Worm (Caenorhabditis elegans) whole organism, late embryonic: ENCODE measurements around the gene cpg-23.

Experiments used
- dve-1 ChIP-seq: sonication (generic microtip); optimal IDR thresholded peaks from 2 replicates; lab custom pipeline; 2017; ENCODE audit warnings: antibody characterized with exemption, mild to moderate bottlenecking, missing genetic modification characterization, missing compliant biosample characterization
- unc-55 ChIP-seq: sonication (generic microtip); optimal IDR thresholded peaks from 2 replicates; lab custom pipeline; 2017; ENCODE audit warnings: missing biosample characterization, missing genetic modification reagents, missing genetic modification characterization
- unc-86 ChIP-seq: sonication (generic microtip); optimal IDR thresholded peaks from 2 replicates; lab custom pipeline; 2016; ENCODE audit warnings: missing genetic modification characterization, missing compliant biosample characterization

ce11 chrV:19178896-19179295 lies 38.3 kb downstream of the cpg-23 start:
- TF ChIP-seq dve-1 (tag; lab: Kevin White, UChicago) (no peak), unc-86 (no peak), unc-55 (no peak)
